Fruit fly (Drosophila melanogaster) whole organism, embryonic: ENCODE data around the gene alphaTub67C.
A peak's percentile ranks its signal among the peaks of the same experiment; 100 is the strongest.

Source experiments
- Atf6 ChIP-seq: fragments of 200-800 bp; sonication (Bioruptor generic); IDR thresholded peaks from 2 replicates; pipeline ENCODE4 v1.3.6; 2022; ENCODE audit warnings: missing biosample characterization, missing genetic modification characterization
- CG11695 ChIP-seq: fragments of 200-800 bp; sonication (Bioruptor generic); IDR thresholded peaks from 3 replicates; pipeline ENCODE4 v1.3.6; 2022; ENCODE audit warnings: missing biosample characterization, missing genetic modification characterization
- CG12769 ChIP-seq: fragments of 200-800 bp; sonication (Bioruptor generic); optimal IDR thresholded peaks from 2 replicates; lab custom pipeline; 2019; ENCODE audit warnings: missing biosample characterization, mild to moderate bottlenecking, missing genetic modification characterization, moderate library complexity
- CG13287 ChIP-seq: fragments of 200-800 bp; sonication (Bioruptor generic); IDR thresholded peaks from 2 replicates; pipeline ENCODE4 v1.3.6; 2022; ENCODE audit warnings: missing biosample characterization, missing genetic modification characterization; ENCODE audit not compliant: partially characterized antibody
- CG14710 ChIP-seq: fragments of 200-800 bp; sonication (Bioruptor generic); optimal IDR thresholded peaks from 3 replicates; lab custom pipeline; 2019; ENCODE audit warnings: missing biosample characterization, mild to moderate bottlenecking, missing genetic modification characterization, moderate library complexity
- CG1602 ChIP-seq: fragments of 200-800 bp; sonication (Bioruptor generic); optimal IDR thresholded peaks from 3 replicates; lab custom pipeline; 2016; ENCODE audit warnings: missing biosample characterization, missing genetic modification characterization
- CG1792 ChIP-seq: fragments of 200-800 bp; sonication (Bioruptor generic); optimal IDR thresholded peaks from 2 replicates; lab custom pipeline; 2016; ENCODE audit warnings: missing biosample characterization, missing genetic modification characterization
- CG18262 ChIP-seq: fragments of 200-800 bp; optimal IDR thresholded peaks from 3 replicates; lab custom pipeline; 2019; ENCODE audit warnings: missing biosample characterization, mild to moderate bottlenecking, missing genetic modification characterization, moderate library complexity
- CG18599 ChIP-seq: fragments of 200-800 bp; sonication (Bioruptor generic); optimal IDR thresholded peaks from 3 replicates; lab custom pipeline; 2017; ENCODE audit warnings: missing biosample characterization, missing genetic modification characterization, mild to moderate bottlenecking, moderate library complexity, missing genetic modification reagents
- CG2120 ChIP-seq: fragments of 200-800 bp; sonication (Bioruptor generic); optimal IDR thresholded peaks from 3 replicates; lab custom pipeline; 2016; ENCODE audit warnings: missing biosample characterization, missing genetic modification characterization
- CG2712 ChIP-seq: fragments of 200-800 bp; optimal IDR thresholded peaks from 3 replicates; lab custom pipeline; 2019; ENCODE audit warnings: missing biosample characterization, mild to moderate bottlenecking, missing genetic modification characterization, moderate library complexity
- CG34376 ChIP-seq: fragments of 200-800 bp; sonication (Bioruptor generic); optimal IDR thresholded peaks from 2 replicates; lab custom pipeline; 2018; ENCODE audit warnings: missing biosample characterization, mild to moderate bottlenecking, missing genetic modification characterization
- CG3995 ChIP-seq: fragments of 200-800 bp; sonication (Bioruptor generic); optimal IDR thresholded peaks from 3 replicates; lab custom pipeline; 2016; ENCODE audit warnings: missing biosample characterization, missing genetic modification characterization
- CG7372 ChIP-seq: fragments of 200-800 bp; sonication (Bioruptor generic); IDR thresholded peaks from 2 replicates; pipeline ENCODE4 v1.3.6; 2022; ENCODE audit warnings: missing biosample characterization, missing genetic modification characterization
- Dref ChIP-seq: fragments of 200-800 bp; sonication (Bioruptor generic); IDR thresholded peaks from 2 replicates; pipeline ENCODE4 v1.3.6; 2022; ENCODE audit warnings: missing biosample characterization, missing genetic modification characterization
- Fer1 ChIP-seq: fragments of 200-800 bp; sonication (Bioruptor generic); optimal IDR thresholded peaks from 2 replicates; lab custom pipeline; 2017; ENCODE audit warnings: missing biosample characterization, mild to moderate bottlenecking, missing genetic modification characterization
- H2.0 ChIP-seq: fragments of 200-800 bp; sonication (Bioruptor generic); IDR thresholded peaks from 2 replicates; pipeline ENCODE4 v1.3.6; 2022; ENCODE audit warnings: missing biosample characterization, missing genetic modification characterization
- HmgD ChIP-seq: fragments of 200-800 bp; sonication (Bioruptor generic); optimal IDR thresholded peaks from 3 replicates; lab custom pipeline; 2016; ENCODE audit warnings: missing biosample characterization, missing genetic modification characterization
- HmgZ ChIP-seq: fragments of 200-800 bp; sonication (Bioruptor generic); optimal IDR thresholded peaks from 2 replicates; lab custom pipeline; 2018; ENCODE audit warnings: missing biosample characterization, mild to moderate bottlenecking, missing genetic modification characterization
- Hr3 ChIP-seq: fragments of 200-800 bp; sonication (Bioruptor generic); optimal IDR thresholded peaks from 3 replicates; lab custom pipeline; 2016; ENCODE audit warnings: missing biosample characterization, missing genetic modification characterization
- Hr51 ChIP-seq, 2 experiments: fragments of 200-800 bp; sonication (Bioruptor generic); optimal IDR thresholded peaks; 2 replicates in 1 of 2; 3 replicates in 1 of 2; lab custom pipeline; 2016 to 2018; ENCODE audit warnings: missing biosample characterization in 2 of 2, missing genetic modification characterization in 2 of 2, mild to moderate bottlenecking in 1 of 2, moderate library complexity in 1 of 2
- Sin3A ChIP-seq: fragments of >200 bp; optimal IDR thresholded peaks from 2 replicates; lab custom pipeline; 2018
- Trl ChIP-seq, 3 experiments: fragments of >200 bp in 2 of 3; fragments of 200-800 bp in 1 of 3; sonication (Bioruptor generic) in 1 of 3; optimal IDR thresholded peaks; 2 replicates in 1 of 3; 3 replicates in 2 of 3; lab custom pipeline; 2016 to 2017; ENCODE audit warnings: missing biosample characterization in 1 of 3, missing genetic modification characterization in 1 of 3
- abd-A ChIP-seq: fragments of 200-800 bp; sonication (Bioruptor generic); optimal IDR thresholded peaks from 3 replicates; lab custom pipeline; 2019; ENCODE audit warnings: missing biosample characterization, mild to moderate bottlenecking, missing genetic modification characterization, moderate library complexity
- bbx ChIP-seq: fragments of 200-800 bp; sonication (Bioruptor generic); IDR thresholded peaks from 2 replicates; pipeline ENCODE4 v1.3.6; 2022; ENCODE audit warnings: missing biosample characterization, missing genetic modification characterization; ENCODE audit not compliant: partially characterized antibody
- cg ChIP-seq: fragments of 200-800 bp; sonication (Bioruptor generic); optimal IDR thresholded peaks from 3 replicates; lab custom pipeline; 2019; ENCODE audit warnings: missing biosample characterization, mild to moderate bottlenecking, missing genetic modification characterization, moderate library complexity
- chif ChIP-seq, 2 experiments: fragments of 200-800 bp; sonication (Bioruptor generic); optimal IDR thresholded peaks; 3 replicates each; lab custom pipeline; 2016; ENCODE audit warnings: missing biosample characterization in 2 of 2, missing genetic modification characterization in 2 of 2
- chinmo ChIP-seq: fragments of 200-800 bp; sonication (Bioruptor generic); IDR thresholded peaks from 4 replicates; pipeline ENCODE4 v1.3.6; 2022; ENCODE audit warnings: missing biosample characterization, missing genetic modification characterization; ENCODE audit not compliant: partially characterized antibody
- crol ChIP-seq: fragments of 200-800 bp; sonication (Bioruptor generic); IDR thresholded peaks from 2 replicates; pipeline ENCODE4 v1.3.6; 2022; ENCODE audit warnings: missing biosample characterization, missing genetic modification characterization
- en ChIP-seq: fragments of 200-800 bp; sonication (Bioruptor generic); optimal IDR thresholded peaks from 2 replicates; lab custom pipeline; 2016; ENCODE audit warnings: missing biosample characterization, missing genetic modification characterization
- ftz-f1 ChIP-seq: fragments of 200-800 bp; sonication (Bioruptor generic); optimal IDR thresholded peaks from 2 replicates; lab custom pipeline; 2016; ENCODE audit warnings: missing biosample characterization, missing genetic modification characterization
- inv ChIP-seq: fragments of 200-800 bp; sonication (Bioruptor generic); IDR thresholded peaks from 2 replicates; pipeline ENCODE4 v1.3.6; 2022; ENCODE audit warnings: missing biosample characterization, missing genetic modification characterization; ENCODE audit not compliant: partially characterized antibody
- maf-S ChIP-seq: fragments of 200-800 bp; sonication (Bioruptor generic); optimal IDR thresholded peaks from 2 replicates; lab custom pipeline; 2016; ENCODE audit warnings: missing biosample characterization, missing genetic modification characterization
- nmo ChIP-seq: fragments of 200-800 bp; sonication (Bioruptor generic); optimal IDR thresholded peaks from 2 replicates; lab custom pipeline; 2018; ENCODE audit warnings: missing biosample characterization, mild to moderate bottlenecking, missing genetic modification characterization, moderate library complexity
- rib ChIP-seq: fragments of 200-800 bp; sonication (Bioruptor generic); IDR thresholded peaks from 2 replicates; pipeline ENCODE4 v1.3.6; 2022; ENCODE audit warnings: missing biosample characterization, missing genetic modification characterization
- scrt ChIP-seq: fragments of 200-800 bp; sonication (Bioruptor generic); optimal IDR thresholded peaks from 2 replicates; lab custom pipeline; 2018; ENCODE audit warnings: missing biosample characterization, mild to moderate bottlenecking, missing genetic modification characterization, moderate library complexity
- sens ChIP-seq: fragments of 200-800 bp; sonication (Bioruptor generic); peaks from one replicate; lab custom pipeline; 2016; ENCODE audit warnings: missing biosample characterization, missing genetic modification characterization
- sug ChIP-seq: fragments of 200-800 bp; optimal IDR thresholded peaks from 2 replicates; lab custom pipeline; 2019; ENCODE audit warnings: missing biosample characterization, mild to moderate bottlenecking, missing genetic modification characterization, moderate library complexity
- tap ChIP-seq: fragments of 200-800 bp; optimal IDR thresholded peaks from 3 replicates; lab custom pipeline; 2019; ENCODE audit warnings: missing biosample characterization, mild to moderate bottlenecking, missing genetic modification characterization, moderate library complexity
- zfh1 ChIP-seq: fragments of 200-800 bp; sonication (Bioruptor generic); IDR thresholded peaks from 3 replicates; pipeline ENCODE4 v1.3.6; 2022; ENCODE audit warnings: missing biosample characterization, missing genetic modification characterization

Gene alphaTub67C

dm6 chr3L:9678994-9679393 is 2.1 kb upstream of the alphaTub67C start, which contains the start of the genes fry and CG16717 (continued):
- peak; percentile 82 for TF ChIP-seq CG13287 (GFP tag; lab: Robert Waterston, UW)
- TF ChIP-seq, all 482 proteins: peak for 48

DNA sequence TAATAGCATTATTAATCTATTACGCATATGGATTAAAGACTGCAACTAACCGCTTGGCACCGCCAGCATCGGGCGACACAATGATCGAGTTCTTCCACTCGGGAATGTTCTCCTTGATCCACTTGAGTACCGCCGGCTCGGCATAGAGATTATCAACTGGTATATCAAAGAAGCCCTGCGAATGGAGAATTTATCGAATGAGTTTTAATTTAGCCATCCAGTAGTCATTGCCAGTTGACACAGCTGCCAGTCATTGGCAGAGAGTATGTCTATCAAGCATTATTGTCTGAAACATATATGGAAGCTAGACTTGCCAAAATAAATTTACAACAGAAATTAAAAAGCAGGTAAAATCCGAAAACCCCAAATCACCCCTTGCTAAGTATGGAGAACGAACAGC is 3.8 kb downstream of the alphaTub67C start, which contains the start of gene CG16719:
Gene CG16719, plus strand, starts transcription at position 301 of the 400 bp plus-strand sequence.
- TF ChIP-seq rib (no peak), Dref (no peak)

dm6 chr3L:9687536-9687935 is 6.5 kb downstream of the alphaTub67C start:
- TF ChIP-seq sug (peak; percentile 29), en (GFP tag; lab: Kevin White, UChicago) (no peak), crol (GFP tag; lab: Robert Waterston, UW) (peak; percentile 42; the same call in 1 of the 2 replicates), CG34376 (GFP tag; lab: Kevin White, UChicago) (peak; percentile 4)

- TF ChIP-seq sens (GFP tag; lab: Kevin White, UChicago), result peak; percentile 29
- TF ChIP-seq H2.0, result no peak
These were observed 7.6 kb downstream of the alphaTub67C start for dm6 chr3L:9688674-9689073.

DNA sequence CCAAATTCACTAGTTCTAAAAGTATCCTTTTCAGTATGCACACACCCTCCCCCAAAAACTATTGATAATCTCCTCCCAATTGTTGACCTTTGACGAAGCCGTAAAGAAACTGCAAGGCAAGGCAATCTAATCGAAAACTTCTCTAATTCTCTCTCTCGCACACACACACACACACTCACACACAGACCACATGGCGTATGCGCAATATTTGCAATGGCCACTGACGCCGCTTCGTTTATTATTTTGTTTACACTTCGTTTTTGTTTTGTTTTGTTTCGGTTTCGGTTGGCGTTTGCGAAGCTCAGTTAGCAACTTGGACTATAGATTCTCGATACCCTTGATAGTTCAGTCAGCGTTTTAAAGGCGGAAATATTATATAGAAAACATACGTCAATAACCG is 8.7 kb downstream of the alphaTub67C start:
- TF ChIP-seq CG18262 (tag; lab: Kevin White, UChicago), result no peak
- TF ChIP-seq chif (GFP tag; optimal IDR thresholded peaks at IDR 0.05; lab: Kevin White, UChicago), result no peak
- TF ChIP-seq CG11695 (GFP tag; lab: Robert Waterston, UW), result no peak
- peak; percentile 59; the same call in 1 of the 2 replicates for TF ChIP-seq CG7372 (GFP tag; lab: Robert Waterston, UW)
- 0 out of 4 replicates have a peak, but pooled peaks have one; percentile 23 for TF ChIP-seq chinmo (GFP tag; lab: Robert Waterston, UW)
- TF ChIP-seq cg (GFP tag; lab: Kevin White, UChicago), result peak; percentile 17
- TF ChIP-seq Atf6 (GFP tag; lab: Robert Waterston, UW), result 0 out of 2 replicates have a peak, but pooled peaks have one; percentile 37
- TF ChIP-seq CG2120 (GFP tag; lab: Kevin White, UChicago), result no peak
- TF ChIP-seq abd-A, result no peak
- TF ChIP-seq Trl (optimal IDR thresholded peaks at IDR 0.05; lab: Kevin White, UChicago), result peak in 1 of 2 experiments; percentile 5
- no peak for TF ChIP-seq Trl (GFP tag; optimal IDR thresholded peaks at IDR 0.05; lab: Kevin White, UChicago)
- TF ChIP-seq, all 482 proteins: peak for 5

dm6 chr3L:9690798-9691475 is 9.9 kb downstream of the alphaTub67C start:
- TF ChIP-seq CG1792 (GFP tag; lab: Kevin White, UChicago) (no peak), CG1602 (no peak), HmgD (no peak), ftz-f1 (GFP tag; lab: Kevin White, UChicago) (no peak), bbx (GFP tag; lab: Robert Waterston, UW) (no peak), Hr3 (GFP tag; lab: Kevin White, UChicago) (peak; percentile 29), maf-S (GFP tag; lab: Kevin White, UChicago) (no peak), CG2712 (tag; lab: Kevin White, UChicago) (peak; percentile 16), CG12769 (tag; lab: Kevin White, UChicago) (peak; percentile 87), crol (GFP tag; lab: Robert Waterston, UW) (peak; percentile 65), Fer1 (GFP tag; lab: Kevin White, UChicago) (peak; percentile 69), CG18599 (peak; percentile 73), Hr51 (GFP tag; optimal IDR thresholded peaks at IDR 0.05; lab: Kevin White, UChicago) (peak in 1 of 2 experiments; percentile 59), inv (GFP tag; lab: Robert Waterston, UW) (no peak), scrt (GFP tag; lab: Kevin White, UChicago) (peak; percentile 56), Sin3A (no peak), nmo (peak; percentile 30), zfh1 (GFP tag; lab: Robert Waterston, UW) (no peak), tap (tag; lab: Kevin White, UChicago) (peak; percentile 18), Atf6 (GFP tag; lab: Robert Waterston, UW) (peak; percentile 28; the same call in 1 of the 2 replicates), CG3995 (GFP tag; lab: Kevin White, UChicago) (peak; percentile 6), HmgZ (no peak), CG14710 (no peak)
